Worm (Caenorhabditis elegans) whole organism, mixed stage, embryonic: ENCODE results near the gene let-2.

Source experiments
- M03D4.4 ChIP-seq: sonication (generic microtip); optimal IDR thresholded peaks from 2 replicates; lab custom pipeline; 2017; ENCODE audit warnings: mild to moderate bottlenecking, missing genetic modification characterization, missing compliant biosample characterization
- bed-3 ChIP-seq: fragments of 200-800 bp; sonication (Bioruptor generic); optimal IDR thresholded peaks from 3 replicates; lab custom pipeline; 2018; ENCODE audit warnings: mild to moderate bottlenecking, missing genetic modification characterization, moderate library complexity, missing compliant biosample characterization
- blmp-1 ChIP-seq: fragments of 150-350 bp; optimal IDR thresholded peaks from 2 replicates; lab custom pipeline; 2014; ENCODE audit warnings: missing biosample characterization, missing genetic modification characterization
- ceh-39 ChIP-seq: fragments of 150-350 bp; optimal IDR thresholded peaks from 2 replicates; lab custom pipeline; 2014; ENCODE audit warnings: missing biosample characterization, missing genetic modification characterization
- ceh-43 ChIP-seq: fragments of 200-800 bp; sonication (Bioruptor generic); optimal IDR thresholded peaks from 2 replicates; lab custom pipeline; 2018; ENCODE audit warnings: mild to moderate bottlenecking, missing genetic modification characterization, moderate library complexity, missing compliant biosample characterization
- ceh-83 ChIP-seq: fragments of 200-800 bp; sonication (Bioruptor generic); optimal IDR thresholded peaks from 2 replicates; lab custom pipeline; 2018; ENCODE audit warnings: mild to moderate bottlenecking, missing genetic modification characterization, missing compliant biosample characterization
- cnd-1 ChIP-seq: fragments of 200-800 bp; sonication (Bioruptor generic); optimal IDR thresholded peaks from 2 replicates; lab custom pipeline; 2018; ENCODE audit warnings: mild to moderate bottlenecking, missing genetic modification characterization, missing compliant biosample characterization
- drap-1 ChIP-seq: fragments of 200-800 bp; sonication (Bioruptor generic); optimal IDR thresholded peaks from 3 replicates; lab custom pipeline; 2018; ENCODE audit warnings: mild to moderate bottlenecking, missing genetic modification characterization, missing compliant biosample characterization
- elt-1 ChIP-seq: sonication (generic microtip); optimal IDR thresholded peaks from 2 replicates; lab custom pipeline; 2017; ENCODE audit warnings: missing genetic modification characterization, mild to moderate bottlenecking, missing compliant biosample characterization, antibody characterized with exemption, moderate library complexity, borderline replicate concordance; ENCODE audit not compliant: insufficient read depth
- elt-3 ChIP-seq: fragments of 150-350 bp; optimal IDR thresholded peaks from 2 replicates; lab custom pipeline; 2014; ENCODE audit warnings: missing biosample characterization, missing genetic modification characterization
- ham-2 ChIP-seq: fragments of 200-800 bp; sonication (Bioruptor generic); optimal IDR thresholded peaks from 2 replicates; lab custom pipeline; 2018; ENCODE audit warnings: mild to moderate bottlenecking, missing genetic modification characterization, missing compliant biosample characterization
- hlh-1 ChIP-seq: fragments of 150-350 bp; optimal IDR thresholded peaks from 2 replicates; lab custom pipeline; 2014; ENCODE audit warnings: missing biosample characterization, missing genetic modification reagents, missing genetic modification characterization
- lin-32 ChIP-seq: fragments of 200-800 bp; sonication (Bioruptor generic); optimal IDR thresholded peaks from 2 replicates; lab custom pipeline; 2018; ENCODE audit warnings: mild to moderate bottlenecking, missing genetic modification characterization, missing compliant biosample characterization
- lsy-2 ChIP-seq: fragments of 150-350 bp; optimal IDR thresholded peaks from 2 replicates; lab custom pipeline; 2014; ENCODE audit warnings: missing biosample characterization, missing genetic modification characterization
- mab-5 ChIP-seq: fragments of 150-350 bp; optimal IDR thresholded peaks from 2 replicates; lab custom pipeline; 2014; ENCODE audit warnings: missing biosample characterization, missing genetic modification characterization
- mep-1 ChIP-seq: fragments of 150-350 bp; optimal IDR thresholded peaks from 2 replicates; lab custom pipeline; 2017; ENCODE audit warnings: missing biosample characterization, missing genetic modification reagents, missing genetic modification characterization, inconsistent platforms
- mls-2 ChIP-seq: sonication (generic microtip); optimal IDR thresholded peaks from 2 replicates; lab custom pipeline; 2016; ENCODE audit warnings: mild to moderate bottlenecking, missing genetic modification characterization, moderate library complexity, missing compliant biosample characterization
- nhr-12 ChIP-seq: fragments of 150-350 bp; optimal IDR thresholded peaks from 2 replicates; lab custom pipeline; 2014; ENCODE audit warnings: missing biosample characterization, missing genetic modification characterization
- nhr-2 ChIP-seq: fragments of 150-350 bp; optimal IDR thresholded peaks from 2 replicates; lab custom pipeline; 2014; ENCODE audit warnings: missing biosample characterization, missing genetic modification characterization
- nhr-28 ChIP-seq: fragments of 150-350 bp; optimal IDR thresholded peaks from 2 replicates; lab custom pipeline; 2014; ENCODE audit warnings: missing biosample characterization, missing genetic modification characterization
- nhr-76 ChIP-seq: sonication (generic microtip); optimal IDR thresholded peaks from 2 replicates; lab custom pipeline; 2017; ENCODE audit warnings: missing biosample characterization, missing genetic modification characterization
- pha-4 ChIP-seq: fragments of 150-350 bp; optimal IDR thresholded peaks from 2 replicates; lab custom pipeline; 2018; ENCODE audit warnings: missing biosample characterization, missing genetic modification reagents, missing genetic modification characterization
- sem-2 ChIP-seq: fragments of 200-800 bp; sonication (Bioruptor generic); optimal IDR thresholded peaks from 2 replicates; lab custom pipeline; 2018; ENCODE audit warnings: mild to moderate bottlenecking, missing genetic modification characterization, missing compliant biosample characterization
- snpc-4 ChIP-seq: fragments of 150-350 bp; optimal IDR thresholded peaks from 2 replicates; lab custom pipeline; 2014; ENCODE audit warnings: missing biosample characterization, missing genetic modification characterization
- sptf-1 ChIP-seq: sonication (generic microtip); optimal IDR thresholded peaks from 2 replicates; lab custom pipeline; 2017; ENCODE audit warnings: mild to moderate bottlenecking, missing genetic modification characterization, moderate library complexity, missing compliant biosample characterization
- tbx-8 ChIP-seq: fragments of 200-800 bp; sonication (Bioruptor generic); optimal IDR thresholded peaks from 2 replicates; lab custom pipeline; 2018; ENCODE audit warnings: mild to moderate bottlenecking, missing genetic modification characterization, moderate library complexity, missing compliant biosample characterization
- unc-120 ChIP-seq: sonication (generic microtip); optimal IDR thresholded peaks from 2 replicates; lab custom pipeline; 2017; ENCODE audit warnings: missing genetic modification characterization, missing compliant biosample characterization; ENCODE audit not compliant: poor library complexity, severe bottlenecking
- unc-62 ChIP-seq: fragments of 150-350 bp; optimal IDR thresholded peaks from 2 replicates; lab custom pipeline; 2014; ENCODE audit warnings: missing biosample characterization, missing genetic modification reagents, missing genetic modification characterization
- zip-8 ChIP-seq: fragments of 150-350 bp; optimal IDR thresholded peaks from 2 replicates; lab custom pipeline; 2014; ENCODE audit warnings: missing biosample characterization, missing genetic modification characterization
- ztf-11 ChIP-seq: fragments of 150-350 bp; optimal IDR thresholded peaks from 2 replicates; lab custom pipeline; 2014; ENCODE audit warnings: missing biosample characterization, missing genetic modification characterization

Gene let-2

DNA sequence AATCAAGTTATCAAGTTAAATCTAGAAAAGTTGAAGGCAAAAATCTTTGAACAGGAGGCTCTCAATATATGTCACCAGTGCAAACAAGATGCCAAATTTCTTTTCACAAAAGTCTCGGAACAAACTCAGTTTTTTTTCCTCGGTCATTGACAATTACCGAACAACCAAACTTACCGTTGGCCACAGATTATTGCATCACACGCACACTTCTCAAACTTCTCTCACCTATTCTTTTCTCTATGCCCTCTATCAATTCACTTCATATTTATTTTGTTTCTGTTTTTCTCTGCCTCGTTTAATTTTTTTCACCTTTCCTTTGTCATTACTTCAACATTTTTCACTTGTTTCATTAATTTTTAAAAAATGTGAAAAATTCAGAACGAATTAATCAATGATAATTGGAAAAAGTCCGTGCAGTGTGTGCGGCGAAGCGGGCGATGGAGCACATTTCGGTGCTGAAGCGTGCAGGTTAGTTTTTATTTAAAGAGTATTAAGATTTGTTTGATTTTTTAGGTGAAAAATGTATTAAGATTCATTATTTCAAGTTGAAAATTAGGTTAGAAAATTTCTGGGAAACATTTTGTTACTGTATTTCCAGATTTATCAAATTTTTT is 34.4 kb downstream of the let-2 start, which contains the start of gene nhr-28:
nhr-28 (plus strand) TSS at position 379 of the 614 bp plus-strand sequence.
- TF ChIP-seq sptf-1 (tag; lab: Kevin White, UChicago), result no peak
- no peak for TF ChIP-seq nhr-28 (tag; lab: Kevin White, UChicago)
- TF ChIP-seq mep-1, result no peak
- no peak for TF ChIP-seq ham-2 (GFP tag; lab: Kevin White, UChicago)
- no peak for TF ChIP-seq ceh-83 (GFP tag; lab: Kevin White, UChicago)
- TF ChIP-seq elt-1 (tag; lab: Kevin White, UChicago), result no peak

DNA sequence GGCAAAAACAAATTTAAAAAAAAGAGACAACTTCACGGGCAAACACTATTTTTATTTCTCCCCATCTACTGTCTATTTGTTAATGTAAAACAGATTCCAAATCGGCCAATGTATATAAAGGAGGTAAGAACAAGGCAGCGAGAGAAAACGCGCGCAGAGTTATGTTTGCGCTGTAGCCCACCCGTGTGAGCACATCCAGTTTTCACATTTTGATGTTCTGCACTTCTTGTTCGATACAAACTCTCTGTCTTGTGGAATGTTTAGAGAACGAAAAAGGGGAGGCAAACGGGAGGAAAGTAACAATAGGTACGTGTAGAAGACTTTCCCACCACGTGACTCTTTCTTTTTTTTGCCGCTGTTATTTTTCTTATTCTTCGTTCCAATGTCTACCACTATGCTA is 36.6 kb downstream of the let-2 start:
- TF ChIP-seq ham-2 (GFP tag; lab: Kevin White, UChicago) (no peak), M03D4.4 (tag; lab: Kevin White, UChicago) (no peak), nhr-76 (tag; lab: Kevin White, UChicago) (no peak), snpc-4 (tag; lab: Kevin White, UChicago) (no peak), cnd-1 (tag; lab: Kevin White, UChicago) (no peak), elt-3 (tag; lab: Kevin White, UChicago) (no peak), lin-32 (GFP tag; lab: Kevin White, UChicago) (no peak), elt-1 (tag; lab: Kevin White, UChicago) (no peak), unc-120 (no peak), ceh-39 (tag; lab: Kevin White, UChicago) (no peak), mep-1 (no peak)

- TF ChIP-seq M03D4.4 (tag; lab: Kevin White, UChicago) (no peak), bed-3 (GFP tag; lab: Kevin White, UChicago) (no peak), tbx-8 (no peak), ceh-43 (GFP tag; lab: Kevin White, UChicago) (no peak), drap-1 (GFP tag; lab: Kevin White, UChicago) (no peak), unc-120 (no peak), sem-2 (GFP tag; lab: Kevin White, UChicago) (no peak), mls-2 (tag; lab: Kevin White, UChicago) (no peak), pha-4 (tag; lab: Kevin White, UChicago) (no peak), mab-5 (tag; lab: Kevin White, UChicago) (no peak), hlh-1 (no peak), elt-1 (tag; lab: Kevin White, UChicago) (peak; percentile 65), unc-62 (peak; percentile 29)
Observed at ce11 chrX:16349019-16349418, 40.1 kb downstream of the let-2 start.

ce11 chrX:16346212-16346883 is 42.8 kb downstream of the let-2 start:
- TF ChIP-seq blmp-1 (tag; lab: Kevin White, UChicago) (no peak), mls-2 (tag; lab: Kevin White, UChicago) (no peak), sem-2 (GFP tag; lab: Kevin White, UChicago) (no peak), ceh-39 (tag; lab: Kevin White, UChicago) (no peak), nhr-2 (no peak), ztf-11 (no peak), lin-32 (GFP tag; lab: Kevin White, UChicago) (no peak), zip-8 (tag; lab: Kevin White, UChicago) (no peak), bed-3 (GFP tag; lab: Kevin White, UChicago) (no peak), ham-2 (GFP tag; lab: Kevin White, UChicago) (no peak), mep-1 (no peak), drap-1 (GFP tag; lab: Kevin White, UChicago) (no peak), nhr-12 (tag; lab: Kevin White, UChicago) (no peak), sptf-1 (tag; lab: Kevin White, UChicago) (no peak), ceh-83 (GFP tag; lab: Kevin White, UChicago) (no peak), tbx-8 (no peak), M03D4.4 (tag; lab: Kevin White, UChicago) (no peak), snpc-4 (tag; lab: Kevin White, UChicago) (no peak), lsy-2 (tag; lab: Kevin White, UChicago) (no peak)
